Fruit fly (Drosophila melanogaster) whole organism, prepupa: ENCODE data around the gene CG7872.
A peak's percentile ranks its signal among the peaks of the same experiment; 100 is the strongest.

Experiments
- CG11294 ChIP-seq: fragments of 200-800 bp; sonication (Bioruptor generic); IDR thresholded peaks from 2 replicates; pipeline ENCODE4 v1.3.6; 2022; ENCODE audit warnings: missing biosample characterization, missing genetic modification characterization
- CG11762 ChIP-seq: fragments of 200-800 bp; sonication (Bioruptor generic); optimal IDR thresholded peaks from 3 replicates; lab custom pipeline; 2016; ENCODE audit warnings: missing biosample characterization, missing genetic modification characterization; ENCODE audit not compliant: insufficient read depth
- CG11902 ChIP-seq: fragments of 200-800 bp; sonication (Bioruptor generic); optimal IDR thresholded peaks from 3 replicates; lab custom pipeline; 2016; ENCODE audit warnings: missing biosample characterization, missing genetic modification characterization
- CG15336 ChIP-seq: fragments of 200-800 bp; sonication (Bioruptor generic); IDR thresholded peaks from 2 replicates; pipeline ENCODE4 v1.3.6; 2022; ENCODE audit warnings: missing biosample characterization, missing genetic modification characterization
- CG1621 ChIP-seq: fragments of 200-800 bp; sonication (Bioruptor generic); optimal IDR thresholded peaks from 3 replicates; lab custom pipeline; 2018; ENCODE audit warnings: missing biosample characterization, mild to moderate bottlenecking, missing genetic modification characterization
- CG16779 ChIP-seq: fragments of 200-800 bp; sonication (Bioruptor generic); optimal IDR thresholded peaks from 3 replicates; lab custom pipeline; 2017; ENCODE audit warnings: missing biosample characterization, mild to moderate bottlenecking, missing genetic modification characterization
- CG3032 ChIP-seq: fragments of 200-800 bp; optimal IDR thresholded peaks from 2 replicates; lab custom pipeline; 2019; ENCODE audit warnings: missing biosample characterization, mild to moderate bottlenecking, missing genetic modification characterization, moderate library complexity
- CG31627 ChIP-seq: fragments of 200-800 bp; sonication (Bioruptor generic); optimal IDR thresholded peaks from 3 replicates; lab custom pipeline; 2016; ENCODE audit warnings: missing biosample characterization, missing genetic modification characterization
- CG32006 ChIP-seq: fragments of 200-800 bp; sonication (Bioruptor generic); optimal IDR thresholded peaks from 3 replicates; lab custom pipeline; 2017; ENCODE audit warnings: missing biosample characterization, mild to moderate bottlenecking, missing genetic modification characterization
- CG34406 ChIP-seq: fragments of 200-800 bp; sonication (Bioruptor generic); optimal IDR thresholded peaks from 3 replicates; lab custom pipeline; 2016; ENCODE audit warnings: missing biosample characterization, missing genetic modification characterization
- CG3919 ChIP-seq: fragments of 200-800 bp; sonication (Bioruptor generic); optimal IDR thresholded peaks from 3 replicates; lab custom pipeline; 2016; ENCODE audit warnings: missing biosample characterization, missing genetic modification characterization
- CG4318 ChIP-seq: fragments of 200-800 bp; sonication (Bioruptor generic); optimal IDR thresholded peaks from 3 replicates; lab custom pipeline; 2017; ENCODE audit warnings: missing biosample characterization, mild to moderate bottlenecking, missing genetic modification characterization
- CG6808 ChIP-seq: fragments of 200-800 bp; sonication (Bioruptor generic); optimal IDR thresholded peaks from 3 replicates; lab custom pipeline; 2017; ENCODE audit warnings: missing biosample characterization, missing genetic modification characterization, mild to moderate bottlenecking, moderate library complexity, missing genetic modification reagents
- CG6854 ChIP-seq: fragments of 200-800 bp; sonication (Bioruptor generic); optimal IDR thresholded peaks from 2 replicates; lab custom pipeline; 2017; ENCODE audit warnings: missing biosample characterization, mild to moderate bottlenecking, missing genetic modification characterization
- CG8119 ChIP-seq: fragments of 200-800 bp; sonication (Bioruptor generic); IDR thresholded peaks from 3 replicates; pipeline ENCODE4 v1.3.6; 2022; ENCODE audit warnings: missing biosample characterization, missing genetic modification characterization
- CG8319 ChIP-seq: fragments of 200-800 bp; sonication (Bioruptor generic); optimal IDR thresholded peaks from 3 replicates; lab custom pipeline; 2016; ENCODE audit warnings: missing biosample characterization, missing genetic modification characterization
- Eip75B ChIP-seq: fragments of 200-800 bp; sonication (Bioruptor generic); optimal IDR thresholded peaks from 3 replicates; lab custom pipeline; 2016; ENCODE audit warnings: missing biosample characterization, missing genetic modification characterization
- Eip93F ChIP-seq: fragments of 200-800 bp; sonication (Bioruptor generic); optimal IDR thresholded peaks from 2 replicates; lab custom pipeline; 2016; ENCODE audit warnings: missing biosample characterization, mild to moderate bottlenecking, missing genetic modification characterization
- Ets21C ChIP-seq: fragments of 200-800 bp; sonication (Bioruptor generic); optimal IDR thresholded peaks from 3 replicates; lab custom pipeline; 2016; ENCODE audit warnings: missing biosample characterization, missing genetic modification characterization
- Ets96B ChIP-seq: fragments of 200-800 bp; optimal IDR thresholded peaks from 2 replicates; lab custom pipeline; 2019; ENCODE audit warnings: missing biosample characterization, mild to moderate bottlenecking, missing genetic modification characterization, moderate library complexity
- Gug ChIP-seq: fragments of 200-800 bp; sonication (Bioruptor generic); IDR thresholded peaks from 2 replicates; pipeline ENCODE4 v1.3.6; 2022; ENCODE audit warnings: missing biosample characterization, missing genetic modification characterization
- Hr38 ChIP-seq: sonication (Bioruptor generic); optimal IDR thresholded peaks from 2 replicates; lab custom pipeline; 2016; ENCODE audit warnings: missing biosample characterization, missing genetic modification characterization
- Hr39 ChIP-seq: fragments of 200-800 bp; sonication (Bioruptor generic); optimal IDR thresholded peaks from 2 replicates; lab custom pipeline; 2016; ENCODE audit warnings: missing biosample characterization, missing genetic modification characterization
- Hr4 ChIP-seq: fragments of 200-800 bp; sonication (Bioruptor generic); optimal IDR thresholded peaks from 3 replicates; lab custom pipeline; 2016; ENCODE audit warnings: missing biosample characterization, missing genetic modification characterization
- Lpt ChIP-seq: fragments of 200-800 bp; sonication (Bioruptor generic); optimal IDR thresholded peaks from 3 replicates; lab custom pipeline; 2016; ENCODE audit warnings: missing biosample characterization, missing genetic modification characterization
- Met ChIP-seq: fragments of 200-800 bp; sonication (Bioruptor generic); optimal IDR thresholded peaks from 3 replicates; lab custom pipeline; 2016; ENCODE audit warnings: missing biosample characterization, missing genetic modification characterization
- OdsH ChIP-seq: fragments of 200-800 bp; sonication (Bioruptor generic); optimal IDR thresholded peaks from 3 replicates; lab custom pipeline; 2016; ENCODE audit warnings: missing biosample characterization, missing genetic modification characterization
- Sox102F ChIP-seq: fragments of 200-800 bp; sonication (Bioruptor generic); optimal IDR thresholded peaks from 2 replicates; lab custom pipeline; 2016; ENCODE audit warnings: missing biosample characterization, mild to moderate bottlenecking, missing genetic modification characterization
- Sox15 ChIP-seq: fragments of 200-800 bp; sonication (Bioruptor generic); optimal IDR thresholded peaks from 3 replicates; lab custom pipeline; 2016; ENCODE audit warnings: missing biosample characterization, missing genetic modification characterization
- achi ChIP-seq: fragments of 200-800 bp; sonication (Bioruptor generic); optimal IDR thresholded peaks from 3 replicates; lab custom pipeline; 2016; ENCODE audit warnings: missing biosample characterization, missing genetic modification characterization
- cyc ChIP-seq: fragments of 200-800 bp; sonication (Bioruptor generic); optimal IDR thresholded peaks from 3 replicates; lab custom pipeline; 2016; ENCODE audit warnings: missing biosample characterization, missing genetic modification characterization
- dac ChIP-seq: fragments of 200-800 bp; sonication (Bioruptor generic); optimal IDR thresholded peaks from 2 replicates; lab custom pipeline; 2017; ENCODE audit warnings: missing biosample characterization, mild to moderate bottlenecking, missing genetic modification characterization
- dsx ChIP-seq: fragments of 200-800 bp; optimal IDR thresholded peaks from 3 replicates; lab custom pipeline; 2019; ENCODE audit warnings: missing biosample characterization, mild to moderate bottlenecking, missing genetic modification characterization, moderate library complexity; ENCODE audit not compliant: poor library complexity, severe bottlenecking
- eg ChIP-seq: fragments of 200-800 bp; sonication (Bioruptor generic); IDR thresholded peaks from 3 replicates; pipeline ENCODE4 v1.3.6; 2022; ENCODE audit warnings: missing biosample characterization, missing genetic modification characterization
- esn ChIP-seq: fragments of 200-800 bp; sonication (Bioruptor generic); optimal IDR thresholded peaks from 2 replicates; lab custom pipeline; 2016; ENCODE audit warnings: missing biosample characterization, mild to moderate bottlenecking, missing genetic modification characterization, moderate library complexity
- fd59A ChIP-seq: fragments of 200-800 bp; sonication (Bioruptor generic); optimal IDR thresholded peaks from 2 replicates; lab custom pipeline; 2017; ENCODE audit warnings: missing biosample characterization, mild to moderate bottlenecking, missing genetic modification characterization, missing genetic modification reagents
- fd85E ChIP-seq: fragments of 200-800 bp; sonication (Bioruptor generic); optimal IDR thresholded peaks from 3 replicates; lab custom pipeline; 2016; ENCODE audit warnings: missing biosample characterization, missing genetic modification characterization
- fkh ChIP-seq: fragments of 200-800 bp; sonication (Bioruptor generic); optimal IDR thresholded peaks from 3 replicates; lab custom pipeline; 2017; ENCODE audit warnings: missing biosample characterization, mild to moderate bottlenecking, missing genetic modification characterization, moderate library complexity
- lz ChIP-seq: fragments of 200-800 bp; sonication (Bioruptor generic); optimal IDR thresholded peaks from 3 replicates; lab custom pipeline; 2016; ENCODE audit warnings: missing biosample characterization, missing genetic modification characterization
- net ChIP-seq: fragments of 200-800 bp; sonication (Bioruptor generic); optimal IDR thresholded peaks from 3 replicates; lab custom pipeline; 2016; ENCODE audit warnings: missing biosample characterization, missing genetic modification characterization
- pdm3 ChIP-seq: fragments of 200-800 bp; sonication (Bioruptor generic); optimal IDR thresholded peaks from 3 replicates; lab custom pipeline; 2016; ENCODE audit warnings: missing biosample characterization, missing genetic modification characterization
- salr ChIP-seq, 2 experiments: fragments of 200-800 bp; sonication (Bioruptor generic); optimal IDR thresholded peaks; 3 replicates each; lab custom pipeline; 2016 to 2018; ENCODE audit warnings: missing biosample characterization in 2 of 2, missing genetic modification characterization in 2 of 2, mild to moderate bottlenecking in 1 of 2
- spab ChIP-seq: fragments of 200-800 bp; sonication (Bioruptor generic); optimal IDR thresholded peaks from 2 replicates; lab custom pipeline; 2017; ENCODE audit warnings: missing biosample characterization, mild to moderate bottlenecking, missing genetic modification characterization, missing genetic modification reagents
- ss ChIP-seq, 2 experiments: fragments of 200-800 bp; sonication (Bioruptor generic); optimal IDR thresholded peaks; 2 replicates in 1 of 2; 3 replicates in 1 of 2; lab custom pipeline; 2017 to 2018; ENCODE audit warnings: mild to moderate bottlenecking in 2 of 2, missing biosample characterization in 2 of 2, missing genetic modification characterization in 2 of 2, moderate library complexity in 1 of 2
- svp ChIP-seq: fragments of 200-800 bp; sonication (Bioruptor generic); peaks from one replicate; lab custom pipeline; 2016; ENCODE audit warnings: missing biosample characterization, missing genetic modification characterization
- topi ChIP-seq: fragments of 200-800 bp; sonication (Bioruptor generic); optimal IDR thresholded peaks from 3 replicates; lab custom pipeline; 2016; ENCODE audit warnings: missing biosample characterization, missing genetic modification characterization
- vri ChIP-seq: fragments of 200-800 bp; sonication (Bioruptor generic); optimal IDR thresholded peaks from 3 replicates; lab custom pipeline; 2016; ENCODE audit warnings: missing biosample characterization, mild to moderate bottlenecking, missing genetic modification characterization

The CG7872 gene

DNA sequence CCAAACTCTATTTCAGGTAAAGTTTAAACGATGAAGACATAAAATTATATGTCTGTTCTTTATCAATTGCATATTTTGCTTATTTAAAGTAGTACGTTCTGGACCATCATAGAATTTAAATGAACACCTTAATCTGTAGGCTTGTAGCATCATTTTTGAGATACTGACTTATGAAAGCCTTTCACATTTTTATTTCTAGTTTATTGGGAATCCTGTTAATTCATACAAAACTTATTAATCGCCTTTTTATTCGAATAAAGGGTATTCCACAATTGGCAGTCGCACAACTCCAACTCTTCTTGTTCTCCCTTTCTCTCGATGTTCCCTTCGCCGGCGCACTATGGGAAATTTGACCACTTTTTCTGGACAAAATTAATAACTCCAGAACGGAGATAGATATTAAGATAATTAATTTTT lies 25.5 kb upstream of the CG7872 start (continued):
- TF ChIP-seq dac (no peak), salr (GFP tag; optimal IDR thresholded peaks at IDR 0.05; lab: Kevin White, UChicago) (peak in 1 of 2 experiments; percentile 48), Ets21C (GFP tag; lab: Kevin White, UChicago) (peak; percentile 18), CG32006 (GFP tag; lab: Kevin White, UChicago) (peak; percentile 44), Ets96B (tag; lab: Kevin White, UChicago) (peak; percentile 25), CG16779 (tag; lab: Kevin White, UChicago) (no peak), Sox102F (GFP tag; lab: Kevin White, UChicago) (peak; percentile 49), CG3919 (GFP tag; lab: Kevin White, UChicago) (peak; percentile 46), achi (peak; percentile 39), CG3032 (tag; lab: Kevin White, UChicago) (peak; percentile 31), fd59A (GFP tag; lab: Kevin White, UChicago) (peak; percentile 34), pdm3 (GFP tag; lab: Kevin White, UChicago) (peak; percentile 33), CG4318 (GFP tag; lab: Kevin White, UChicago) (no peak), Eip93F (GFP tag; lab: Kevin White, UChicago) (no peak), CG6808 (GFP tag; lab: Kevin White, UChicago) (peak; percentile 21), CG11294 (GFP tag; lab: Robert Waterston, UW) (no peak), Hr38 (GFP tag; lab: Kevin White, UChicago) (no peak), CG1621 (no peak)

dm6 chrX:15554256-15554678 lies 23.7 kb upstream of the CG7872 start, which contains the start of gene Ac13E:
Gene Ac13E (minus strand): TSS chrX:15554278.
- peak; percentile 91 for TF ChIP-seq CG4318 (GFP tag; lab: Kevin White, UChicago)
- peak; percentile 89 for TF ChIP-seq vri (GFP tag; lab: Kevin White, UChicago)
- TF ChIP-seq Hr39: peak; percentile 84
- TF ChIP-seq spab: peak; percentile 88
- TF ChIP-seq CG11294 (GFP tag; lab: Robert Waterston, UW): peak; percentile 76; the same call in 1 of the 2 replicates
- TF ChIP-seq cyc (GFP tag; lab: Kevin White, UChicago): peak; percentile 85
- TF ChIP-seq CG31627 (GFP tag; lab: Kevin White, UChicago): peak; percentile 89
- TF ChIP-seq esn (GFP tag; lab: Kevin White, UChicago): peak; percentile 93
- TF ChIP-seq Ets96B (tag; lab: Kevin White, UChicago): peak; percentile 88
- peak; percentile 89 for TF ChIP-seq CG11762 (GFP tag; lab: Kevin White, UChicago)
- TF ChIP-seq Gug (GFP tag; lab: Robert Waterston, UW): peak; percentile 85
- peak; percentile 94 for TF ChIP-seq topi
- TF ChIP-seq achi: peak; percentile 92
- TF ChIP-seq Sox102F (GFP tag; lab: Kevin White, UChicago): peak; percentile 94
- peak; percentile 87 for TF ChIP-seq CG8319 (GFP tag; lab: Kevin White, UChicago)
- TF ChIP-seq dsx (GFP tag; lab: Kevin White, UChicago): peak; percentile 81
- TF ChIP-seq fkh (GFP tag; lab: Kevin White, UChicago): peak; percentile 35
- peak; percentile 89 for TF ChIP-seq Lpt (GFP tag; lab: Kevin White, UChicago)
- peak; percentile 79 for TF ChIP-seq CG11902 (GFP tag; lab: Kevin White, UChicago)
- TF ChIP-seq Sox15 (GFP tag; lab: Kevin White, UChicago): peak; percentile 88
- TF ChIP-seq CG8119 (GFP tag; lab: Robert Waterston, UW): peak; percentile 92
- peak; percentile 92 for TF ChIP-seq CG34406 (GFP tag; lab: Kevin White, UChicago)
- peak; percentile 90 for TF ChIP-seq CG1621
- TF ChIP-seq CG3032 (tag; lab: Kevin White, UChicago): peak; percentile 87
- TF ChIP-seq Eip93F (GFP tag; lab: Kevin White, UChicago): peak; percentile 76
- peak; percentile 89 for TF ChIP-seq CG15336 (GFP tag; lab: Robert Waterston, UW)
- TF ChIP-seq net (GFP tag; lab: Kevin White, UChicago): peak; percentile 95
- TF ChIP-seq svp (GFP tag; lab: Kevin White, UChicago): peak; percentile 98
- TF ChIP-seq CG6808 (GFP tag; lab: Kevin White, UChicago): peak; percentile 91
- peak; percentile 94 for TF ChIP-seq Met (GFP tag; lab: Kevin White, UChicago)
- TF ChIP-seq OdsH (GFP tag; lab: Kevin White, UChicago): peak; percentile 93
- peak; percentile 85 to 93 for TF ChIP-seq ss (GFP tag; optimal IDR thresholded peaks at IDR 0.05; lab: Kevin White, UChicago)
- peak; percentile 91 for TF ChIP-seq dac
- peak; percentile 92 for TF ChIP-seq Hr4 (GFP tag; lab: Kevin White, UChicago)
- peak; percentile 95 for TF ChIP-seq lz
- TF ChIP-seq fd59A (GFP tag; lab: Kevin White, UChicago): peak; percentile 87
- TF ChIP-seq CG6854 (GFP tag; lab: Kevin White, UChicago): peak; percentile 88
- TF ChIP-seq Eip75B (GFP tag; lab: Kevin White, UChicago): peak; percentile 90
- TF ChIP-seq fd85E: peak; percentile 78
- TF ChIP-seq pdm3 (GFP tag; lab: Kevin White, UChicago): peak; percentile 92
- peak; percentile 83 for TF ChIP-seq eg (GFP tag; lab: Robert Waterston, UW)
